Fruit fly (Drosophila melanogaster) whole organism, wandering third instar larva: ENCODE data around the gene Takl1.

Experiments
- CG9705 ChIP-seq: fragments of 200-800 bp; sonication (Bioruptor generic); optimal IDR thresholded peaks from 2 replicates; lab custom pipeline; 2018; ENCODE audit warnings: missing biosample characterization, mild to moderate bottlenecking, missing genetic modification characterization
- Hr78 ChIP-seq: fragments of >200 bp; optimal IDR thresholded peaks from 2 replicates; lab custom pipeline; 2017; ENCODE audit warnings: missing biosample characterization, missing genetic modification characterization
- N ChIP-seq: fragments of >200 bp; optimal IDR thresholded peaks from 2 replicates; lab custom pipeline; 2018; ENCODE audit warnings: missing biosample characterization, missing external identifiers, missing genetic modification characterization
- OdsH ChIP-seq: fragments of 200-800 bp; sonication (Bioruptor generic); optimal IDR thresholded peaks from 2 replicates; lab custom pipeline; 2016; ENCODE audit warnings: missing biosample characterization, mild to moderate bottlenecking, missing genetic modification characterization
- h ChIP-seq: fragments of 200-800 bp; sonication (Bioruptor generic); optimal IDR thresholded peaks from 3 replicates; lab custom pipeline; 2016; ENCODE audit warnings: missing biosample characterization, mild to moderate bottlenecking, missing genetic modification characterization
- psq ChIP-seq: fragments of 200-800 bp; sonication (Bioruptor generic); optimal IDR thresholded peaks from 3 replicates; lab custom pipeline; 2017; ENCODE audit warnings: missing biosample characterization, mild to moderate bottlenecking, missing genetic modification characterization, moderate library complexity
- usp ChIP-seq: fragments of >200 bp; optimal IDR thresholded peaks from 2 replicates; lab custom pipeline; 2017; ENCODE audit warnings: missing biosample characterization, missing genetic modification characterization
- woc ChIP-seq: sonication (Bioruptor generic); optimal IDR thresholded peaks from 2 replicates; lab custom pipeline; 2016; ENCODE audit warnings: missing biosample characterization, mild to moderate bottlenecking, missing genetic modification characterization

DNA sequence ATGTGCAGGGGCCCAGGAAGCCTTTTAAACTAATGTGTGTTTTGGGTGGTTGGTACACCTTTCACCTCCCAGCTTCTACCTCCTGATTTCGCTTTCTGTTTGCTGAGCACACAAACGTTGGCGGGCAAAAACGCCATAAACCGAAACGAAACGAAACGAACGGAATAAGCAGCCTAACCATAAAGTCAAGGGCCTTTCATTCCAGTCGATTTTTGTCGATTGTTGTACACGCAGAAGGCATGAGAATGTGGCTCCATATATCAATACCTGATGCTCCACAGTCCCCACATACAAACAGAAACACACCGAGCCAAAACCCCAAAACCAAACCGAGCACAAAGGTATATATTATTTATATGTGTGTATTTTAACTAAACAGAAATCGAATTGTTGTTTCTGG lies 48.9 kb downstream of the Takl1 start:
- no peak for TF ChIP-seq usp (GFP tag; lab: Kevin White, UChicago)
- no peak for TF ChIP-seq h (GFP tag; lab: Kevin White, UChicago)
- no peak for TF ChIP-seq psq
- no peak for TF ChIP-seq woc (GFP tag; lab: Kevin White, UChicago)
- no peak for TF ChIP-seq CG9705 (GFP tag; lab: Kevin White, UChicago)
- TF ChIP-seq Hr78 (GFP tag; lab: Kevin White, UChicago): no peak
- no peak for TF ChIP-seq OdsH
- TF ChIP-seq N (GFP tag; lab: Kevin White, UChicago): no peak
